Fruit fly (Drosophila melanogaster) whole organism, embryonic: ENCODE data around the gene Max.
A peak's percentile ranks its signal among the peaks of the same experiment; 100 is the strongest.

Experiments
- CG10209 ChIP-seq: fragments of 200-800 bp; sonication (Bioruptor generic); optimal IDR thresholded peaks from 3 replicates; lab custom pipeline; 2017; ENCODE audit warnings: missing biosample characterization, mild to moderate bottlenecking, missing genetic modification characterization, missing genetic modification reagents
- CG13775 ChIP-seq: fragments of 200-800 bp; sonication (Bioruptor generic); optimal IDR thresholded peaks from 3 replicates; lab custom pipeline; 2017; ENCODE audit warnings: missing biosample characterization, mild to moderate bottlenecking, missing genetic modification characterization
- CG14014 ChIP-seq: fragments of 200-800 bp; sonication (Bioruptor generic); IDR thresholded peaks from 2 replicates; pipeline ENCODE4 v1.3.6; 2022; ENCODE audit warnings: missing biosample characterization, missing genetic modification characterization
- CG2712 ChIP-seq: fragments of 200-800 bp; optimal IDR thresholded peaks from 3 replicates; lab custom pipeline; 2019; ENCODE audit warnings: missing biosample characterization, mild to moderate bottlenecking, missing genetic modification characterization, moderate library complexity
- CG31388 ChIP-seq: fragments of 200-800 bp; sonication (Bioruptor generic); optimal IDR thresholded peaks from 2 replicates; lab custom pipeline; 2016; ENCODE audit warnings: missing biosample characterization, missing genetic modification characterization
- CG32532 ChIP-seq: fragments of 200-800 bp; sonication (Bioruptor generic); IDR thresholded peaks from 2 replicates; pipeline ENCODE4 v1.3.6; 2022; ENCODE audit warnings: missing biosample characterization, missing genetic modification characterization
- CG33557 ChIP-seq: fragments of 200-800 bp; sonication (Bioruptor generic); optimal IDR thresholded peaks from 2 replicates; lab custom pipeline; 2019; ENCODE audit warnings: missing biosample characterization, mild to moderate bottlenecking, missing genetic modification characterization, moderate library complexity
- CG34422 ChIP-seq: fragments of 200-800 bp; sonication (Bioruptor generic); IDR thresholded peaks from 3 replicates; pipeline ENCODE4 v1.3.6; 2022; ENCODE audit warnings: missing biosample characterization, missing genetic modification characterization
- CG3847 ChIP-seq: fragments of 200-800 bp; sonication (Bioruptor generic); IDR thresholded peaks from 2 replicates; pipeline ENCODE4 v1.3.6; 2022; ENCODE audit warnings: missing biosample characterization, missing genetic modification characterization
- CG4404 ChIP-seq: fragments of 200-800 bp; sonication (Bioruptor generic); IDR thresholded peaks from 2 replicates; pipeline ENCODE4 v1.3.6; 2022; ENCODE audit warnings: missing biosample characterization, missing genetic modification characterization
- CG4617 ChIP-seq: fragments of 200-800 bp; sonication (Bioruptor generic); optimal IDR thresholded peaks from 3 replicates; lab custom pipeline; 2016; ENCODE audit warnings: missing biosample characterization, missing genetic modification characterization, borderline replicate concordance
- CG4820 ChIP-seq: fragments of 200-800 bp; sonication (Bioruptor generic); optimal IDR thresholded peaks from 3 replicates; lab custom pipeline; 2016; ENCODE audit warnings: missing biosample characterization, missing genetic modification characterization
- CG6254 ChIP-seq: fragments of 200-800 bp; sonication (Bioruptor generic); optimal IDR thresholded peaks from 3 replicates; lab custom pipeline; 2017; ENCODE audit warnings: mild to moderate bottlenecking, missing biosample characterization, missing genetic modification reagents, missing genetic modification characterization
- CG7963 ChIP-seq: fragments of 200-800 bp; sonication (Bioruptor generic); IDR thresholded peaks from 3 replicates; pipeline ENCODE4 v1.3.6; 2022; ENCODE audit warnings: missing biosample characterization, missing genetic modification characterization; ENCODE audit not compliant: partially characterized antibody
- CG8281 ChIP-seq: fragments of 200-800 bp; sonication (Bioruptor generic); optimal IDR thresholded peaks from 2 replicates; lab custom pipeline; 2018; ENCODE audit warnings: missing biosample characterization, mild to moderate bottlenecking, missing genetic modification characterization, moderate library complexity
- CG8290 ChIP-seq, 3 experiments: fragments of 200-800 bp; sonication (Bioruptor generic); optimal IDR thresholded peaks; 2 replicates each; lab custom pipeline; 2016 to 2019; ENCODE audit warnings: missing biosample characterization in 3 of 3, missing genetic modification characterization in 3 of 3, mild to moderate bottlenecking in 2 of 3, moderate library complexity in 1 of 3
- Doc3 ChIP-seq: fragments of 200-800 bp; sonication (Bioruptor generic); IDR thresholded peaks from 3 replicates; pipeline ENCODE4 v1.3.6; 2022; ENCODE audit warnings: missing biosample characterization, missing genetic modification characterization; ENCODE audit not compliant: partially characterized antibody
- Dp ChIP-seq: fragments of 200-800 bp; sonication (Bioruptor generic); optimal IDR thresholded peaks from 2 replicates; lab custom pipeline; 2018; ENCODE audit warnings: missing biosample characterization, mild to moderate bottlenecking, missing genetic modification characterization, moderate library complexity
- E2f1 ChIP-seq: fragments of 200-800 bp; sonication (Bioruptor generic); IDR thresholded peaks from 2 replicates; pipeline ENCODE4 v1.3.6; 2022; ENCODE audit warnings: missing biosample characterization, missing genetic modification characterization
- E2f2 ChIP-seq: fragments of 200-800 bp; sonication (Bioruptor generic); IDR thresholded peaks from 2 replicates; pipeline ENCODE4 v1.3.6; 2022; ENCODE audit warnings: missing biosample characterization, missing genetic modification characterization
- Elba2 ChIP-seq: fragments of 200-800 bp; sonication (Bioruptor generic); optimal IDR thresholded peaks from 3 replicates; lab custom pipeline; 2016; ENCODE audit warnings: missing biosample characterization, missing genetic modification characterization
- H2.0 ChIP-seq: fragments of 200-800 bp; sonication (Bioruptor generic); IDR thresholded peaks from 2 replicates; pipeline ENCODE4 v1.3.6; 2022; ENCODE audit warnings: missing biosample characterization, missing genetic modification characterization
- Hsf ChIP-seq: fragments of 200-800 bp; sonication (Bioruptor generic); optimal IDR thresholded peaks from 3 replicates; lab custom pipeline; 2016; ENCODE audit warnings: missing biosample characterization, missing genetic modification characterization
- Med ChIP-seq: fragments of 200-800 bp; sonication (Bioruptor generic); peaks from one replicate; lab custom pipeline; 2016; ENCODE audit warnings: missing biosample characterization, missing genetic modification characterization, mild to moderate bottlenecking, inconsistent platforms, moderate library complexity
- NFAT ChIP-seq: fragments of 200-800 bp; sonication (Bioruptor generic); IDR thresholded peaks from 2 replicates; pipeline ENCODE4 v1.3.6; 2022; ENCODE audit warnings: missing biosample characterization, missing genetic modification characterization
- NfI ChIP-seq: fragments of 200-800 bp; sonication (Bioruptor generic); optimal IDR thresholded peaks from 3 replicates; lab custom pipeline; 2018; ENCODE audit warnings: missing biosample characterization, mild to moderate bottlenecking, missing genetic modification characterization, moderate library complexity
- Oaz ChIP-seq: fragments of 200-800 bp; sonication (Bioruptor generic); IDR thresholded peaks from 2 replicates; pipeline ENCODE4 v1.3.6; 2022; ENCODE audit warnings: missing biosample characterization, missing genetic modification characterization
- Sox102F ChIP-seq: fragments of 200-800 bp; sonication (Bioruptor generic); optimal IDR thresholded peaks from 2 replicates; lab custom pipeline; 2018; ENCODE audit warnings: missing biosample characterization, mild to moderate bottlenecking, missing genetic modification characterization, moderate library complexity
- Usf ChIP-seq: fragments of 200-800 bp; sonication (Bioruptor generic); optimal IDR thresholded peaks from 2 replicates; lab custom pipeline; 2017; ENCODE audit warnings: missing genotype, missing biosample characterization, missing genetic modification characterization
- Xrp1 ChIP-seq: fragments of 200-800 bp; sonication (Bioruptor generic); IDR thresholded peaks from 2 replicates; pipeline ENCODE4 v1.3.6; 2022; ENCODE audit warnings: missing biosample characterization, missing genetic modification characterization
- YL-1 ChIP-seq: fragments of 200-800 bp; sonication (Bioruptor generic); optimal IDR thresholded peaks from 3 replicates; lab custom pipeline; 2017; ENCODE audit warnings: missing biosample characterization, mild to moderate bottlenecking, missing genetic modification characterization
- ci ChIP-seq: fragments of 200-800 bp; sonication (Bioruptor generic); IDR thresholded peaks from 3 replicates; pipeline ENCODE4 v1.3.6; 2022; ENCODE audit warnings: missing biosample characterization, missing genetic modification characterization
- emc ChIP-seq: fragments of 200-800 bp; sonication (Bioruptor generic); optimal IDR thresholded peaks from 2 replicates; lab custom pipeline; 2016; ENCODE audit warnings: missing biosample characterization, missing genetic modification characterization
- gem ChIP-seq: fragments of 200-800 bp; sonication (Bioruptor generic); optimal IDR thresholded peaks from 2 replicates; lab custom pipeline; 2019; ENCODE audit warnings: missing biosample characterization, mild to moderate bottlenecking, missing genetic modification characterization, moderate library complexity
- gfzf ChIP-seq: fragments of 200-800 bp; sonication (Bioruptor generic); optimal IDR thresholded peaks from 2 replicates; lab custom pipeline; 2016; ENCODE audit warnings: missing biosample characterization, mild to moderate bottlenecking, missing genetic modification characterization, moderate library complexity
- grau ChIP-seq: fragments of 200-800 bp; optimal IDR thresholded peaks from 3 replicates; lab custom pipeline; 2019; ENCODE audit warnings: missing biosample characterization, mild to moderate bottlenecking, missing genetic modification characterization, moderate library complexity
- mld ChIP-seq: fragments of 200-800 bp; sonication (Bioruptor generic); IDR thresholded peaks from 3 replicates; pipeline ENCODE4 v1.3.6; 2022; ENCODE audit warnings: missing biosample characterization, missing genetic modification characterization; ENCODE audit not compliant: partially characterized antibody
- pan ChIP-seq, 4 experiments: fragments of >200 bp in 3 of 4; fragments of 200-800 bp in 1 of 4; sonication (Bioruptor generic) in 1 of 4; optimal IDR thresholded peaks in 3 of 4; IDR thresholded peaks in 1 of 4; 2 replicates each; pipeline versions ENCODE4 v1.3.6 to Lab custom; 2017 to 2022; ENCODE audit warnings: missing biosample characterization in 2 of 4, missing genetic modification characterization in 2 of 4, mixed read lengths in 1 of 4
- prd ChIP-seq, 3 experiments: fragments of >200 bp in 2 of 3; fragments of 200-800 bp in 1 of 3; sonication (Bioruptor generic) in 1 of 3; optimal IDR thresholded peaks in 2 of 3; IDR thresholded peaks in 1 of 3; 2 replicates in 2 of 3; 3 replicates in 1 of 3; pipeline versions ENCODE4 v1.3.6 to Lab custom; 2017 to 2022; ENCODE audit warnings: missing biosample characterization in 1 of 3, missing genetic modification characterization in 1 of 3
- pzg ChIP-seq: fragments of 200-800 bp; sonication (Bioruptor generic); optimal IDR thresholded peaks from 3 replicates; lab custom pipeline; 2018; ENCODE audit warnings: missing biosample characterization, mild to moderate bottlenecking, missing genetic modification characterization, moderate library complexity
- sc ChIP-seq, 3 experiments: fragments of >200 bp in 2 of 3; fragments of 200-800 bp in 1 of 3; sonication (Bioruptor generic) in 1 of 3; optimal IDR thresholded peaks; 2 replicates in 2 of 3; 3 replicates in 1 of 3; lab custom pipeline; 2017; ENCODE audit warnings: mild to moderate bottlenecking in 1 of 3, missing biosample characterization in 1 of 3, missing genetic modification characterization in 1 of 3, missing genetic modification reagents in 1 of 3
- sens ChIP-seq: fragments of 200-800 bp; sonication (Bioruptor generic); peaks from one replicate; lab custom pipeline; 2016; ENCODE audit warnings: missing biosample characterization, missing genetic modification characterization
- stwl ChIP-seq: fragments of 200-800 bp; sonication (Bioruptor generic); optimal IDR thresholded peaks from 3 replicates; lab custom pipeline; 2018; ENCODE audit warnings: missing biosample characterization, mild to moderate bottlenecking, missing genetic modification characterization, moderate library complexity
- trem ChIP-seq: fragments of 200-800 bp; optimal IDR thresholded peaks from 3 replicates; lab custom pipeline; 2019; ENCODE audit warnings: missing biosample characterization, mild to moderate bottlenecking, missing genetic modification characterization, moderate library complexity
- zen ChIP-seq: fragments of 200-800 bp; sonication (Bioruptor generic); optimal IDR thresholded peaks from 3 replicates; lab custom pipeline; 2018; ENCODE audit warnings: missing biosample characterization, mild to moderate bottlenecking, missing genetic modification characterization, moderate library complexity

Gene Max

dm6 chr3L:19261720-19262119 lies 2.3 kb downstream of the Max start:
- TF ChIP-seq Med (peak; percentile 21), Doc3 (GFP tag; lab: Robert Waterston, UW) (no peak), CG7963 (GFP tag; lab: Robert Waterston, UW) (0 out of 3 replicates have a peak, but pooled peaks have one; percentile 54), sens (GFP tag; lab: Kevin White, UChicago) (peak; percentile 75), CG4820 (no peak), sc (optimal IDR thresholded peaks at IDR 0.05; lab: Kevin White, UChicago) (no peak), sc (GFP tag; optimal IDR thresholded peaks at IDR 0.05; lab: Kevin White, UChicago) (no peak)

DNA sequence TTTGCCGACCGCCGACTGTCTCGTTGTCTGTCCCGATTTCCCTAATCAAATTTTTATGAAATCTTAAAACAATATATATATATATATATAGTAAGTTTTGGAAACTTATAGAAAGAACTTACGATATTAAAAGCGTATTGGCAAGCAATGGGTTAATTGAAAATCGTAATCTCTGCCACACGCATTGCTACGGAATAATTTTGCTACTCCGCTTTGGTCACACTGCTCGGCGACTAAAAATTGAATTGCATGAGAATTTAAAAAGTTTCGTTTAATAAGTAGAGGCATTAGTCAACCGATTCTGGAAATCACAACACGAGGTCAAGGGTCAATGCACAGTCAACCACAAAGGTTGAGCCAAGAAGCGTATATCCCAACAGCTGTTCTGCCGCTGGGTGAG lies 2.8 kb downstream of the Max start, which contains the start of gene Bet1:
TSS of gene Bet1 (plus strand) at position 182 of the 400 bp plus-strand sequence.
- TF ChIP-seq E2f2 (GFP tag; lab: Robert Waterston, UW) (0 out of 2 replicates have a peak, but pooled peaks have one; percentile 20), prd (optimal IDR thresholded peaks at IDR 0.05; lab: Kevin White, UChicago) (no peak), prd (GFP tag; IDR thresholded peaks at IDR 0.05; lab: Robert Waterston, UW) (peak; percentile 34; the same call in 1 of the 3 replicates), CG8281 (tag; lab: Kevin White, UChicago) (no peak), Elba2 (GFP tag; lab: Kevin White, UChicago) (peak; percentile 25), YL-1 (GFP tag; lab: Kevin White, UChicago) (peak; percentile 21), NFAT (GFP tag; lab: Robert Waterston, UW) (peak; percentile 14; the same call in 1 of the 2 replicates), Sox102F (GFP tag; lab: Kevin White, UChicago) (peak; percentile 7), stwl (tag; lab: Kevin White, UChicago) (peak; percentile 53), gem (tag; lab: Kevin White, UChicago) (peak; percentile 20), CG4617 (peak; percentile 20), Dp (GFP tag; lab: Kevin White, UChicago) (peak; percentile 16), Hsf (GFP tag; lab: Kevin White, UChicago) (no peak), CG6254 (GFP tag; lab: Kevin White, UChicago) (no peak), grau (tag; lab: Kevin White, UChicago) (peak; percentile 7), CG34422 (GFP tag; lab: Robert Waterston, UW) (0 out of 3 replicates have a peak, but pooled peaks have one; percentile 23), zen (tag; lab: Kevin White, UChicago) (peak; percentile 20), CG8290 (GFP tag; optimal IDR thresholded peaks at IDR 0.05; lab: Kevin White, UChicago) (no peak), CG8290 (tag; optimal IDR thresholded peaks at IDR 0.05; lab: Kevin White, UChicago) (peak in 1 of 2 experiments; percentile 4), trem (tag; lab: Kevin White, UChicago) (peak; percentile 21), CG14014 (GFP tag; lab: Robert Waterston, UW) (0 out of 2 replicates have a peak, but pooled peaks have one; percentile 33), CG4404 (GFP tag; lab: Robert Waterston, UW) (peak; percentile 24; the same call in 1 of the 2 replicates), CG3847 (GFP tag; lab: Robert Waterston, UW) (0 out of 2 replicates have a peak, but pooled peaks have one; percentile 24), CG31388 (GFP tag; lab: Kevin White, UChicago) (no peak), E2f1 (GFP tag; lab: Robert Waterston, UW) (no peak), CG33557 (GFP tag; lab: Kevin White, UChicago) (no peak), ci (GFP tag; lab: Robert Waterston, UW) (0 out of 3 replicates have a peak, but pooled peaks have one; percentile 38), CG10209 (peak; percentile 13), CG13775 (GFP tag; lab: Kevin White, UChicago) (peak; percentile 25), Usf (GFP tag; lab: Kevin White, UChicago) (peak; percentile 11), pan (optimal IDR thresholded peaks at IDR 0.05; lab: Kevin White, UChicago) (no peak), pan (GFP tag; optimal IDR thresholded peaks at IDR 0.05 in 1 of 2, IDR thresholded peaks at IDR 0.05 in 1 of 2) (peak in 1 of 2 experiments; percentile 41), CG32532 (GFP tag; lab: Robert Waterston, UW) (peak; percentile 55; the same call in 1 of the 2 replicates), gfzf (peak; percentile 64), emc (GFP tag; lab: Kevin White, UChicago) (no peak), mld (GFP tag; lab: Robert Waterston, UW) (no peak), pzg (GFP tag; lab: Kevin White, UChicago) (peak; percentile 34), Doc3 (GFP tag; lab: Robert Waterston, UW) (no peak), NfI (GFP tag; lab: Kevin White, UChicago) (peak; percentile 25), CG2712 (tag; lab: Kevin White, UChicago) (peak; percentile 34), Oaz (GFP tag; lab: Robert Waterston, UW) (no peak), Xrp1 (peak; percentile 33; the same call in 1 of the 2 replicates), H2.0 (peak; percentile 40; the same call in 1 of the 2 replicates)
